Worm (Caenorhabditis elegans) whole organism, mixed stage, embryonic: ENCODE results near the gene nlp-3.

Experiments used
- M03D4.4 ChIP-seq: sonication (generic microtip); optimal IDR thresholded peaks from 2 replicates; lab custom pipeline; 2017; ENCODE audit warnings: mild to moderate bottlenecking, missing genetic modification characterization, missing compliant biosample characterization
- bed-3 ChIP-seq: fragments of 200-800 bp; sonication (Bioruptor generic); optimal IDR thresholded peaks from 3 replicates; lab custom pipeline; 2018; ENCODE audit warnings: mild to moderate bottlenecking, missing genetic modification characterization, moderate library complexity, missing compliant biosample characterization
- ceh-43 ChIP-seq: fragments of 200-800 bp; sonication (Bioruptor generic); optimal IDR thresholded peaks from 2 replicates; lab custom pipeline; 2018; ENCODE audit warnings: mild to moderate bottlenecking, missing genetic modification characterization, moderate library complexity, missing compliant biosample characterization
- ceh-83 ChIP-seq: fragments of 200-800 bp; sonication (Bioruptor generic); optimal IDR thresholded peaks from 2 replicates; lab custom pipeline; 2018; ENCODE audit warnings: mild to moderate bottlenecking, missing genetic modification characterization, missing compliant biosample characterization
- ces-1 ChIP-seq: fragments of 150-350 bp; optimal IDR thresholded peaks from 2 replicates; lab custom pipeline; 2014; ENCODE audit warnings: missing biosample characterization, missing genetic modification reagents, missing genetic modification characterization
- cnd-1 ChIP-seq: fragments of 200-800 bp; sonication (Bioruptor generic); optimal IDR thresholded peaks from 2 replicates; lab custom pipeline; 2018; ENCODE audit warnings: mild to moderate bottlenecking, missing genetic modification characterization, missing compliant biosample characterization
- drap-1 ChIP-seq: fragments of 200-800 bp; sonication (Bioruptor generic); optimal IDR thresholded peaks from 3 replicates; lab custom pipeline; 2018; ENCODE audit warnings: mild to moderate bottlenecking, missing genetic modification characterization, missing compliant biosample characterization
- elt-1 ChIP-seq: sonication (generic microtip); optimal IDR thresholded peaks from 2 replicates; lab custom pipeline; 2017; ENCODE audit warnings: missing genetic modification characterization, mild to moderate bottlenecking, missing compliant biosample characterization, antibody characterized with exemption, moderate library complexity, borderline replicate concordance; ENCODE audit not compliant: insufficient read depth
- ham-2 ChIP-seq: fragments of 200-800 bp; sonication (Bioruptor generic); optimal IDR thresholded peaks from 2 replicates; lab custom pipeline; 2018; ENCODE audit warnings: mild to moderate bottlenecking, missing genetic modification characterization, missing compliant biosample characterization
- hlh-1 ChIP-seq: fragments of 150-350 bp; optimal IDR thresholded peaks from 2 replicates; lab custom pipeline; 2014; ENCODE audit warnings: missing biosample characterization, missing genetic modification reagents, missing genetic modification characterization
- lin-13 ChIP-seq: fragments of 150-350 bp; optimal IDR thresholded peaks from 2 replicates; lab custom pipeline; 2014; ENCODE audit warnings: missing biosample characterization, missing genetic modification characterization
- lin-32 ChIP-seq: fragments of 200-800 bp; sonication (Bioruptor generic); optimal IDR thresholded peaks from 2 replicates; lab custom pipeline; 2018; ENCODE audit warnings: mild to moderate bottlenecking, missing genetic modification characterization, missing compliant biosample characterization
- lsy-2 ChIP-seq: fragments of 150-350 bp; optimal IDR thresholded peaks from 2 replicates; lab custom pipeline; 2014; ENCODE audit warnings: missing biosample characterization, missing genetic modification characterization
- mab-5 ChIP-seq: fragments of 150-350 bp; optimal IDR thresholded peaks from 2 replicates; lab custom pipeline; 2014; ENCODE audit warnings: missing biosample characterization, missing genetic modification characterization
- mep-1 ChIP-seq: fragments of 150-350 bp; optimal IDR thresholded peaks from 2 replicates; lab custom pipeline; 2017; ENCODE audit warnings: missing biosample characterization, missing genetic modification reagents, missing genetic modification characterization, inconsistent platforms
- mls-2 ChIP-seq: sonication (generic microtip); optimal IDR thresholded peaks from 2 replicates; lab custom pipeline; 2016; ENCODE audit warnings: mild to moderate bottlenecking, missing genetic modification characterization, moderate library complexity, missing compliant biosample characterization
- nhr-12 ChIP-seq: fragments of 150-350 bp; optimal IDR thresholded peaks from 2 replicates; lab custom pipeline; 2014; ENCODE audit warnings: missing biosample characterization, missing genetic modification characterization
- nhr-2 ChIP-seq: fragments of 150-350 bp; optimal IDR thresholded peaks from 2 replicates; lab custom pipeline; 2014; ENCODE audit warnings: missing biosample characterization, missing genetic modification characterization
- nhr-237 ChIP-seq: fragments of 150-350 bp; optimal IDR thresholded peaks from 2 replicates; lab custom pipeline; 2014; ENCODE audit warnings: missing biosample characterization, missing genetic modification characterization
- nhr-28 ChIP-seq: fragments of 150-350 bp; optimal IDR thresholded peaks from 2 replicates; lab custom pipeline; 2014; ENCODE audit warnings: missing biosample characterization, missing genetic modification characterization
- nhr-76 ChIP-seq: sonication (generic microtip); optimal IDR thresholded peaks from 2 replicates; lab custom pipeline; 2017; ENCODE audit warnings: missing biosample characterization, missing genetic modification characterization
- sem-2 ChIP-seq: fragments of 200-800 bp; sonication (Bioruptor generic); optimal IDR thresholded peaks from 2 replicates; lab custom pipeline; 2018; ENCODE audit warnings: mild to moderate bottlenecking, missing genetic modification characterization, missing compliant biosample characterization
- sptf-1 ChIP-seq: sonication (generic microtip); optimal IDR thresholded peaks from 2 replicates; lab custom pipeline; 2017; ENCODE audit warnings: mild to moderate bottlenecking, missing genetic modification characterization, moderate library complexity, missing compliant biosample characterization
- unc-120 ChIP-seq: sonication (generic microtip); optimal IDR thresholded peaks from 2 replicates; lab custom pipeline; 2017; ENCODE audit warnings: missing genetic modification characterization, missing compliant biosample characterization; ENCODE audit not compliant: poor library complexity, severe bottlenecking
- unc-39 ChIP-seq: fragments of 150-350 bp; optimal IDR thresholded peaks from 2 replicates; lab custom pipeline; 2014; ENCODE audit warnings: missing biosample characterization, missing genetic modification characterization
- unc-62 ChIP-seq: fragments of 150-350 bp; optimal IDR thresholded peaks from 2 replicates; lab custom pipeline; 2014; ENCODE audit warnings: missing biosample characterization, missing genetic modification reagents, missing genetic modification characterization
- zip-8 ChIP-seq: fragments of 150-350 bp; optimal IDR thresholded peaks from 2 replicates; lab custom pipeline; 2014; ENCODE audit warnings: missing biosample characterization, missing genetic modification characterization
- ztf-11 ChIP-seq: fragments of 150-350 bp; optimal IDR thresholded peaks from 2 replicates; lab custom pipeline; 2014; ENCODE audit warnings: missing biosample characterization, missing genetic modification characterization

The nlp-3 gene

DNA sequence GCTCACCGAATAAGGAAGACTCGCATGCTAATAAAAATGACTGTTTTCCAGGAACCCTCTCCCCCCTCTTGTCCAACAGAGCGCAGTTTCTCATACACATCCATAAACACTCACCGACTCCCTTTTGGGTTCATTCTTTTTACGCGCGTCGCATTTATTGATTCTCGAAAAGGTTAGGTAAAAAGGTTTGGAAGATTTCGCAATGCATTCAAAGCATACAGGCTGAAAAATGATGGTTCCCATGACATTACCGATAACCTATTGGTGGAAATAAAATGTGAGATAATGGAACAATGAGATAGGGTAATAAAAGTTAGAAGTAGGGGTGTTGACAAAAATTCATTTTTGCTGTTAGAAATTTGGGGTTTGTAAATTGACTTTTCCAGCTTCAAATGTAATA, 19.8 kb downstream of the nlp-3 start:
- TF ChIP-seq lin-32 (GFP tag; lab: Kevin White, UChicago), result no peak
- TF ChIP-seq nhr-2 (tag; lab: Kevin White, UChicago), result no peak
- TF ChIP-seq zip-8 (tag; lab: Kevin White, UChicago), result no peak
- no peak for TF ChIP-seq sptf-1
- TF ChIP-seq cnd-1 (tag; lab: Kevin White, UChicago), result no peak
- no peak for TF ChIP-seq M03D4.4 (tag; lab: Kevin White, UChicago)
- no peak for TF ChIP-seq unc-120 (tag; lab: Kevin White, UChicago)
- TF ChIP-seq mls-2, result no peak
- no peak for TF ChIP-seq sem-2 (GFP tag; lab: Kevin White, UChicago)
- TF ChIP-seq ces-1 (GFP tag; lab: Kevin White, UChicago), result no peak
- TF ChIP-seq nhr-76 (tag; lab: Kevin White, UChicago), result no peak
- no peak for TF ChIP-seq nhr-237 (tag; lab: Kevin White, UChicago)
- TF ChIP-seq ceh-43 (GFP tag; lab: Kevin White, UChicago), result no peak
- no peak for TF ChIP-seq unc-39 (tag; lab: Kevin White, UChicago)
- no peak for TF ChIP-seq elt-1
- TF ChIP-seq bed-3 (GFP tag; lab: Kevin White, UChicago), result no peak
- TF ChIP-seq mep-1 (tag; lab: Kevin White, UChicago), result no peak

DNA sequence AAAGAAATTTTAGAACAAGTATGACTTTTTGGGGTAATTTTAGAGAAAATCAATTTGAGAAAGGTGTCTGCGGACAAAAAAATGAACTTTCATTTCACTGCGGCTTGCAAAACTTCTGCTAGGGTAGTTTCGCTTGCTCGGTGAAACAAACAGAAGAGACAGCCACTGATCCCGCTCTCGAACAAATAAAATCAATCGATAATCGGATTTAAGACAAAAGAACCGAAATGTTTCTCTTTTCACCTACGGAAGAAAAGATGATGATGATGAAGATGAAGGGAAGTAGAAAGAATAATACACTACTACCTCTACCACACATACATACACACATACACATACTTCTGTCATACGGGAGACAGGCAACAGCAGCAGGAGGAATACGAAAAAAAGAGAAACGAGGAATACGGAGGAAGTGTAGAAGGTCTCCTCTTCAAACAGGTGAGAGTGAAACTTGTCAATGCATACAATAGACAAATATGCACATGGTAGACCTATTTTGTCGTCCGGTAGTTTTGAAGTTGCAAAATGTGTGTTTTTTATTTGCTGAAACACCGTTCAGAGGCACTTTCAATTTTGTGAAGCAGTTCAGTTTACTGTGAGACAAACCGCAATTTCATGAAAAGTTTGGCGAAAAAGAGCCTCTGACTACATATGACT, 21.0 kb downstream of the nlp-3 start:
- TF ChIP-seq ceh-83 (no peak), lin-13 (tag; lab: Kevin White, UChicago) (no peak), lin-32 (GFP tag; lab: Kevin White, UChicago) (no peak), ham-2 (GFP tag; lab: Kevin White, UChicago) (no peak)

DNA sequence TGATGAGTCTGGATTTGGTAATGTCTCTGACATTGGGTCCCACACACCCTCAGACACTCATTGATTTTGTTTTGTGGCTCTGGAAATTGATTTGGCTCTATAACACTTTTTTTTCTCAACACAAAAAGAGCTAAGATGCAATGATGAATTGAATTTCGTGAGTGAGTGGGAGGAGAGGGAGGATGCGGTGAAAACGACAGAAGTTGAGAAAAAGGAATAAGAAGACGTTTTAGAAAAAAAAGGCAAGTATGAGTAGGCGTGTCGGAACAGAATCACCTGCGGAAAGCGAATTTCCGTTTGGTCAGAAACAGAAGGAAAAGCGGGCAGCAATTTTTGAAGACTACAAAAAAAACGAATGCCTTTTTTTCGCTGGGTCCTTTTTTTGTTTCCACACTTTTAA, 22.5 kb downstream of the nlp-3 start:
- TF ChIP-seq ces-1 (GFP tag; lab: Kevin White, UChicago) (peak; percentile 11), ceh-43 (GFP tag; lab: Kevin White, UChicago) (no peak)

DNA sequence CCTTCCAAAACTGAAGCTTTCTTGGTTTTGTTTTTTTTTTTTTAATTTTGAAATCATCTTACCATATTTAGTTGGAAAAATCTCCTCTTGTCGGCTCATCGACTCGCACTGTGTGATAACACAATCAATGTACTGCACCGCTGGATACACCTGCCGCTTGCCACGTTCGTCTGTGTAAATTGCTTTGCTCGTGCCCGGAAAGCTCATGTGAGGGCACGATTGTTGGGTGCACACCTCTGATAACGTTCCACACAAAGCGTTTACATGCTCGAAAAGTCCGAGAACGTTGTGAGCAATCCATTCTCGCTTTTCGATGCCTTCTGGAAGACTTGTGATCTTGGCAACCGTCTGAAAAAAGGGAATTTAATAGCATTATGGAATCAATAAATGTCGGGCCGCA, 23.7 kb downstream of the nlp-3 start:
- TF ChIP-seq ces-1 (GFP tag; lab: Kevin White, UChicago), result peak; percentile 28
- no peak for TF ChIP-seq unc-62 (GFP tag; lab: Kevin White, UChicago)

DNA sequence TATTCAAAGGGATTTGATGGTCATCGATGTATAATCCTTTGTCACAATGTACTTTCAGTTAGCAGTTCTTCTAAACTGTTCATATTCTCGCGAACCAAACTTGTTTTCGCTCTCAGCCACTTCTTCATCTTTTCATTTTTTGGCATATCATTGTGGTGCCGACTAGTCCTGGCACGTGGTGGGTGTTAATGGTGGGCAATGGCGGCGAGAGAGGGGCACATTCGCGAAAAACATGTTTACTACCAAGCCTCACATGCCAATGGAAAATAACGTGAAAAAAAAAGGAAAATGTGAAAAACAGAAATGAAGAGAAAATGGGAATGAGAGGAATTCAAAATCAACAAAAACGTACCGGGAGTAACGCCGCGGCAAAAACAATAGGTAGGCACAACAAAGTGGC, 31.1 kb downstream of the nlp-3 start:
- TF ChIP-seq mab-5 (tag; lab: Kevin White, UChicago) (no peak), sem-2 (GFP tag; lab: Kevin White, UChicago) (no peak), nhr-28 (no peak), M03D4.4 (tag; lab: Kevin White, UChicago) (no peak), nhr-237 (tag; lab: Kevin White, UChicago) (no peak), drap-1 (GFP tag; lab: Kevin White, UChicago) (no peak), hlh-1 (tag; lab: Kevin White, UChicago) (no peak), elt-1 (no peak), ham-2 (GFP tag; lab: Kevin White, UChicago) (no peak), lin-13 (tag; lab: Kevin White, UChicago) (no peak), mls-2 (no peak), ztf-11 (tag; lab: Kevin White, UChicago) (no peak), ceh-43 (GFP tag; lab: Kevin White, UChicago) (no peak), cnd-1 (tag; lab: Kevin White, UChicago) (no peak), nhr-76 (tag; lab: Kevin White, UChicago) (no peak), lsy-2 (tag; lab: Kevin White, UChicago) (no peak), unc-120 (tag; lab: Kevin White, UChicago) (no peak), nhr-12 (tag; lab: Kevin White, UChicago) (no peak), unc-39 (tag; lab: Kevin White, UChicago) (no peak)
